Fruit fly (Drosophila melanogaster) Kc167 (cell line): ENCODE results near the gene WDY.
"Not testable (repeated sequence)": the region's sequence is repeated elsewhere in the genome, so short reads cannot be mapped to it uniquely, and the experiment has no call there.

Experiments used
- Myc ChIP-seq: fragments of >200 bp; optimal IDR thresholded peaks from 2 replicates; lab custom pipeline; 2017; ENCODE audit warnings: missing external identifiers
- h ChIP-seq: fragments of >200 bp; optimal IDR thresholded peaks from 3 replicates; lab custom pipeline; 2018; ENCODE audit warnings: missing external identifiers
- psq ChIP-seq: fragments of >200 bp; optimal IDR thresholded peaks from 2 replicates; lab custom pipeline; 2017; ENCODE audit warnings: missing external identifiers

DNA sequence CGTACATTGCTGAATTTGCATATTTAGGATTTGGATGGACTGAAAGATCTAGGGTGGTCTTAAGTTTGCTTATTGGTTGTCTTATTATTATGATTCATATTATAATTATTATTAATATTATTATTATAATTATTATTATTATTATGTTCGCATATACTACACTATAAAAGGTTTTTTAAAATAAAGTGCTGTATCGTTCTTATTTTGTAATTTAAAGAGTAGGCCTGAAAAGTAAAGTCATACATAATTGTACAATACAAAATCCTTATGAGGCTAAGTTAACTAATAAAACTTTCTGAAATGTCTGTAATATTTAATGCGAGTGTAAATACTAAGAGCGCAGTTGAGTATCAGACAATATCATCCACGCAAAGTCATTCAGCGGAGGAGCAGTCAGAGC lies at the start of gene WDY:
- not testable (repeated sequence) for TF ChIP-seq psq, Myc, h (lab: Kevin White, UChicago)
